Worm (Caenorhabditis elegans) whole organism, early embryonic: Measurements from ENCODE around the gene C30F2.4.

Source experiments
- B0310.2 ChIP-seq: sonication (generic microtip); optimal IDR thresholded peaks from 2 replicates; lab custom pipeline; 2016; ENCODE audit warnings: mild to moderate bottlenecking, missing genetic modification characterization, missing compliant biosample characterization
- F13C5.2 ChIP-seq: sonication (generic microtip); optimal IDR thresholded peaks from 2 replicates; lab custom pipeline; 2017; ENCODE audit warnings: mild to moderate bottlenecking, missing genetic modification characterization, inconsistent platforms, missing compliant biosample characterization
- aly-1 ChIP-seq: sonication (generic microtip); optimal IDR thresholded peaks from 2 replicates; lab custom pipeline; 2016; ENCODE audit warnings: missing genetic modification characterization, missing compliant biosample characterization
- ama-1 ChIP-seq: fragments of 150-350 bp; optimal IDR thresholded peaks from 2 replicates; lab custom pipeline; 2014
- ceh-13 ChIP-seq: fragments of 200-800 bp; sonication (Bioruptor generic); optimal IDR thresholded peaks from 2 replicates; lab custom pipeline; 2018; ENCODE audit warnings: mild to moderate bottlenecking, missing genetic modification characterization, missing compliant biosample characterization
- ceh-36 ChIP-seq: sonication (generic microtip); optimal IDR thresholded peaks from 2 replicates; lab custom pipeline; 2016; ENCODE audit warnings: missing genetic modification characterization, inconsistent platforms, missing compliant biosample characterization
- ets-7 ChIP-seq: sonication (generic microtip); optimal IDR thresholded peaks from 2 replicates; lab custom pipeline; 2016; ENCODE audit warnings: missing genotype, missing genetic modification characterization, missing compliant biosample characterization
- flt-1 ChIP-seq: fragments of 200-800 bp; sonication (Bioruptor generic); IDR thresholded peaks from 2 replicates; pipeline ENCODE4 v1.3.6; 2022; ENCODE audit warnings: missing genetic modification characterization, missing compliant biosample characterization
- hmbx-1 ChIP-seq: sonication (generic microtip); optimal IDR thresholded peaks from 2 replicates; lab custom pipeline; 2016; ENCODE audit warnings: mild to moderate bottlenecking, missing genetic modification characterization, missing compliant biosample characterization
- hmg-4 ChIP-seq: fragments of 200-800 bp; sonication (Bioruptor generic); optimal IDR thresholded peaks from 2 replicates; lab custom pipeline; 2018; ENCODE audit warnings: mild to moderate bottlenecking, missing genetic modification characterization, missing compliant biosample characterization
- hnd-1 ChIP-seq: sonication (generic microtip); optimal IDR thresholded peaks from 2 replicates; lab custom pipeline; 2016; ENCODE audit warnings: missing genetic modification characterization, missing compliant biosample characterization
- pes-1 ChIP-seq: fragments of 200-800 bp; sonication (Bioruptor generic); IDR thresholded peaks from 2 replicates; pipeline ENCODE4 v1.3.6; 2022; ENCODE audit warnings: missing genetic modification reagents, missing genetic modification characterization, missing compliant biosample characterization
- scrt-1 ChIP-seq: fragments of 200-800 bp; sonication (Bioruptor generic); IDR thresholded peaks from 2 replicates; pipeline ENCODE4 v1.3.6; 2022; ENCODE audit warnings: missing genetic modification characterization, missing compliant biosample characterization
- sea-1 ChIP-seq: fragments of 200-800 bp; sonication (Bioruptor generic); conservative IDR thresholded peaks from 2 replicates; pipeline ENCODE4 v1.3.6; 2022; ENCODE audit warnings: missing genetic modification characterization, missing compliant biosample characterization
- tbx-11 ChIP-seq: fragments of 200-800 bp; sonication (Bioruptor generic); IDR thresholded peaks from 2 replicates; pipeline ENCODE4 v1.3.6; 2022; ENCODE audit warnings: missing genetic modification characterization, missing compliant biosample characterization
- tbx-37 ChIP-seq: fragments of 200-800 bp; sonication (Bioruptor generic); conservative IDR thresholded peaks from 2 replicates; pipeline ENCODE4 v1.3.6; 2022; ENCODE audit warnings: missing genetic modification reagents, missing genetic modification characterization, missing compliant biosample characterization
- tra-4 ChIP-seq: sonication (generic microtip); optimal IDR thresholded peaks from 2 replicates; lab custom pipeline; 2017; ENCODE audit warnings: missing genetic modification characterization, missing compliant biosample characterization

Gene C30F2.4

DNA sequence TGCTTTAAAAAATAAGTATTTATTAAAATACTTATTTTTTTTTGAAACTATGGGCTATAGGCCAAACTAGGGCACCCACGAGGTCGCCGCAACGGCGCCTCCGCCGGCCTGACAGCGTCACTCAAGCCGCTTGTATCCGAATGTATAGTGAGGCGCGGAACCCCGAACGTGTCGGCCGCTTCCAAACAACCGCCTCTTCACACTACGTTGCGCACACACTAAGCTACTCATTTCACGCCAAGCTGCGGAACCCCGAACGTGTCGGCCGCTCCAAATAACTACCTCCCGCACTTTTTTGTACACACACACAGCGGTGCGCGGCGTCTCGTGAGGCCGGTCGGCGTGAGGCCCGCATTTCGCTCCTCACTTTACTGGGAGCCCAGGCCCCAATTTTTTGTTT is 36.6 kb upstream of the C30F2.4 start:
- TF ChIP-seq F13C5.2 (tag; lab: Kevin White, UChicago) (no peak), aly-1 (tag; lab: Kevin White, UChicago) (no peak), ceh-36 (no peak), tra-4 (tag; lab: Kevin White, UChicago) (no peak), hmg-4 (GFP tag; lab: Kevin White, UChicago) (no peak), sea-1 (no peak), pes-1 (GFP tag; lab: Robert Waterston, UW) (no peak), B0310.2 (no peak)

DNA sequence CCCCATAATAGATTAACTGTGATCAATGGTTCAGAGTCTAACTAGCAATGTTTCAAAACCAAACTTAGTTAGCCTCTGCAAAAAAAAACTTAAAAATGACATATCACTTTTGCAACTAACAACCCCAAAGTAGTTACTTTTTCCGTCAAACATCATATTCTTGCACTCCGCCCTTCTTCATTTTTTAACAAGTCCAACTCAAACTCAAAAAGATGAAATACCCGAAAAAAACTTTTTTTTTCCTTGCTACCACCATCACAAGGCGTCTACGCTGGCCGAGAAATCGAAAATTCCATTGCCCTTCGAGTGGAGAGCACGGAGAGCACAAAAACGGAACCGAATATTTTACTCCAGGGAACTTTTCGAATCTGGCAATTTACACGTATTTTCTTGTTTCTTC is 29.5 kb upstream of the C30F2.4 start:
- TF ChIP-seq sea-1 (no peak), tbx-37 (GFP tag; lab: Robert Waterston, UW) (no peak), ceh-13 (no peak), hmg-4 (GFP tag; lab: Kevin White, UChicago) (no peak), tbx-11 (no peak), scrt-1 (GFP tag; lab: Robert Waterston, UW) (no peak), flt-1 (GFP tag; lab: Robert Waterston, UW) (no peak), ets-7 (tag; lab: Kevin White, UChicago) (no peak), ceh-36 (no peak), B0310.2 (no peak), aly-1 (tag; lab: Kevin White, UChicago) (no peak), F13C5.2 (tag; lab: Kevin White, UChicago) (no peak), hmbx-1 (tag; lab: Kevin White, UChicago) (no peak), hnd-1 (no peak), tra-4 (tag; lab: Kevin White, UChicago) (no peak), pes-1 (GFP tag; lab: Robert Waterston, UW) (no peak), ama-1 (lab: Kevin White, UChicago) (no peak)

DNA sequence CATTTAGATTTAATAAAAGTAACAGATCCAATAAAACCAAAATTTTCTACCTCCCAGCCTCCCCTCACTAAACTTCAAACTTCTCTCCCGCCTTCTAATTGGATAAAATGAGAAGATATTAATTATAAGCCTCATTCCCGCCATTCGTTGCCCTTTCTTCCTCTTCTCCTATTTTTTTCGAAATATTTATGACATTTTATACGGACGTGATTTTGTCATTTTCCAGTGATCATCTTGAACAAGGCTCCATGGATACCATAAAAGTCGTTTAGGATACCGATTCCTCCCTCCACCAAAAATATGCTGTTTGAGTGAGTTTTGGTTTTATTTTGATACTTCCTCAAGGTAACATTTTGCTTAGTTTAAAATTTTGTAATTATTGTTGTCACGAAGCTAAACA is 27.0 kb upstream of the C30F2.4 start, which contains the start of gene ZK1073.2:
TSS of gene ZK1073.2 (plus strand) at position 301 of the 400 bp plus-strand sequence.
- TF ChIP-seq hmg-4 (GFP tag; lab: Kevin White, UChicago) (no peak), ets-7 (tag; lab: Kevin White, UChicago) (no peak), flt-1 (GFP tag; lab: Robert Waterston, UW) (no peak), tbx-11 (no peak), pes-1 (GFP tag; lab: Robert Waterston, UW) (no peak), ceh-36 (no peak), F13C5.2 (tag; lab: Kevin White, UChicago) (no peak), ama-1 (lab: Kevin White, UChicago) (no peak), hnd-1 (no peak), scrt-1 (GFP tag; lab: Robert Waterston, UW) (no peak), aly-1 (tag; lab: Kevin White, UChicago) (no peak), tra-4 (tag; lab: Kevin White, UChicago) (no peak), B0310.2 (no peak), tbx-37 (GFP tag; lab: Robert Waterston, UW) (no peak), ceh-13 (no peak), hmbx-1 (tag; lab: Kevin White, UChicago) (no peak), sea-1 (no peak)

DNA sequence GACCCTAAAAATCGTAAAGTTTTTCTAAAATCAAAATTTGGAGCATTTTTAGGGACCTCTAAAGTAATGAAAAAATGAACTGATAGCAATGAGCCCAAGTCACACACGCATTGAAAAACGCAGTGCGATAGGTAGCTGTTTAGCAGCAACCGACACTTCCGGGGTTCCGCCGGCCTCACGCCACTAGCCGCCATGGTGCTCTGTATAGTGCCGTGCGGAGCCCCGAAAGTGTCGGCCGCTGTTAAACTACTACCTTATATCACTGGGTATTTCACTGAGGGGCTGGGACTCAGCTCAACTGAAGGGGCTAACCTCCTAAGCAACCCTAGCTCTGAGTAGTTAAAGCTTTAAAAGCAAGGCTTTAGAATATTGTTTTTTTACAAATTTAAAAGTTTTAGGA is 22.9 kb upstream of the C30F2.4 start:
- TF ChIP-seq B0310.2 (no peak), scrt-1 (GFP tag; lab: Robert Waterston, UW) (no peak), aly-1 (tag; lab: Kevin White, UChicago) (no peak), ceh-13 (no peak), sea-1 (no peak), hnd-1 (no peak), tbx-37 (GFP tag; lab: Robert Waterston, UW) (no peak), hmbx-1 (tag; lab: Kevin White, UChicago) (no peak)

DNA sequence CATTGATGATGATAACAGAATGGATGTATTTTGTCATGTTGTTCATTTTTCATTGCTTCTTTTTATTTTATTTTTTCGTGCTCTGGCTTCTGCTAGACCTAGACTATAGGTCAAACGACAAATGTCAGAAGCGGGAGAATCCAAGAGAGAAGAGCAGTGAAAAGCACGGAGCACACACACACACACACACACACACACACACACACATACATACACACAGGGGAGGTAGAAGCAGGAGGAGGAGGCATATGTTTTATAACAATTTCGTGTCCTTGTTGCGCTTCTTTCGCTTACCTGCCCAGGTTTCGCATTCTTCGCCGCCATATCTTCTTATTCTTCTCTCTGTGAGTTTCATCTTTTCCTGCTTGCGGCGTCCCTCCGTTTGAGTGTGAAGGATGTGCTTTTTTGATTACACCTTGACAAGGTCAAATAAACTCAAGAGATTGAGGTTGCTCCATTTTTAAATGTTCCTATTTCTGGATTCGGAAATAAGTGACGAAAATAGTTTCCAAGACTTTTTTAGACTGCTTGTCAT is 21.8 kb upstream of the C30F2.4 start:
- TF ChIP-seq ceh-13: no peak

DNA sequence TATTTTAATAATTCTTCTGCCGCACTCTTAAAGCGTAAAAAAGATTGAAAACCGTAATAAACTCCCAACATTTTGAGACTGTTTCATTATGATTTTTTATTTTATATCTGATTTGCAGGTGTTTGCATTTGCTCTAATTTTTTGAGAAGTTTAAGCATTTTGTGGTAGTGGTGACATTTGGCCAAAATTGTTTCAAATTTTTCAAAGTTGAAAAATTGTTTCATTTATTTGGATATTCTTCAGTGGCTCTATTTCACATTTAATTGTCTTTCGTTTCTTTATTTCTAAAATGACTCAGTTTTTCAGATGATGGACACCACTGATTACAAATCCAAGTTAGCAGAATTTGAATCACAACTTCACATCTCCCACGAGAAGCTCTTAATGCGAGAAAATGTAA is 18.0 kb upstream of the C30F2.4 start, which contains the start of gene C30F2.5:
TSS of gene C30F2.5 (plus strand) at position 301 of the 400 bp plus-strand sequence.
- TF ChIP-seq aly-1 (tag; lab: Kevin White, UChicago) (no peak), flt-1 (GFP tag; lab: Robert Waterston, UW) (no peak), ceh-13 (no peak), F13C5.2 (tag; lab: Kevin White, UChicago) (no peak), pes-1 (GFP tag; lab: Robert Waterston, UW) (no peak), sea-1 (no peak), hmbx-1 (tag; lab: Kevin White, UChicago) (no peak), scrt-1 (GFP tag; lab: Robert Waterston, UW) (no peak), tbx-11 (no peak), ceh-36 (no peak), hnd-1 (no peak), B0310.2 (no peak), tra-4 (tag; lab: Kevin White, UChicago) (no peak), ama-1 (lab: Kevin White, UChicago) (no peak), tbx-37 (GFP tag; lab: Robert Waterston, UW) (no peak), ets-7 (tag; lab: Kevin White, UChicago) (no peak)

DNA sequence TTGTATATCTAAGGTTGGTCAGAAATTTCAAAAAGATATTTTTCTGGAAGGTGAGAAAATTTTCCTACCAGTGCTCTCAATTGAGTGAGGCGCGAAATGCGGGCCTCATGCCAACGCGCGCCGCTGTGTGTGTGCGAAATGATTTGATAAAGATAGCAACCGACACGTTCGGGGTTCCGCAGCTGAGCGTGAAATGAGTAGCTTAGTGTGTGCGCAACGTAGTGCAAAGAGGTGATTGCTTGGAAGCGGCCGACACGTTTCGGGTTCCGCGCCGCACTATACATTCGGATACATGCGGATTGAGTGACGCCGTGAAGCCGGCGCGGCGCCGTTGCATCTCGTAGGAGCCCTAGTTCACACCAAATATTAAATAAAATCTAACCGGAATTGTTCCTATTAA is 14.8 kb upstream of the C30F2.4 start:
- no peak for TF ChIP-seq pes-1 (GFP tag; lab: Robert Waterston, UW)
- no peak for TF ChIP-seq flt-1 (GFP tag; lab: Robert Waterston, UW)
- no peak for TF ChIP-seq B0310.2
- TF ChIP-seq tra-4 (tag; lab: Kevin White, UChicago): no peak
- TF ChIP-seq tbx-37 (GFP tag; lab: Robert Waterston, UW): no peak
- no peak for TF ChIP-seq ama-1 (lab: Kevin White, UChicago)
- no peak for TF ChIP-seq scrt-1 (GFP tag; lab: Robert Waterston, UW)
- no peak for TF ChIP-seq hmbx-1 (tag; lab: Kevin White, UChicago)
- TF ChIP-seq sea-1: no peak
- no peak for TF ChIP-seq ceh-36
- no peak for TF ChIP-seq aly-1 (tag; lab: Kevin White, UChicago)
- no peak for TF ChIP-seq ets-7 (tag; lab: Kevin White, UChicago)
- TF ChIP-seq F13C5.2 (tag; lab: Kevin White, UChicago): no peak
- TF ChIP-seq ceh-13: no peak
- TF ChIP-seq tbx-11: no peak
- no peak for TF ChIP-seq hmg-4 (GFP tag; lab: Kevin White, UChicago)
- no peak for TF ChIP-seq hnd-1
